Fruit fly (Drosophila melanogaster): ENCODE data around the gene Ref2.

Ref2 gene

dm6 chr2L:12644301-12644700 lies 1.9 kb downstream of the Ref2 start (continued):
- TF ChIP-seq CG10366 (GFP tag; IDR thresholded peaks at IDR 0.05) = peak; percentile 20; the same call in 1 of the 2 replicates
- TF ChIP-seq CG13424 (tag; optimal IDR thresholded peaks at IDR 0.05) = peak; percentile 45
- peak; percentile 14; the same call in 1 of the 2 replicates for TF ChIP-seq Adf1 (GFP tag; IDR thresholded peaks at IDR 0.05)
- no peak for TF ChIP-seq sqz (GFP tag; optimal IDR thresholded peaks at IDR 0.05)
- TF ChIP-seq CG10209 (GFP tag; optimal IDR thresholded peaks at IDR 0.05) = peak; percentile 31
- no peak for TF ChIP-seq Neu2 (GFP tag; optimal IDR thresholded peaks at IDR 0.05; ENCODE audit: borderline replicate concordance)
- TF ChIP-seq Oaz (GFP tag; IDR thresholded peaks at IDR 0.05) = peak; percentile 22; the same call in 1 of the 2 replicates
- TF ChIP-seq Meics (GFP tag; optimal IDR thresholded peaks at IDR 0.05) = peak; percentile 19
- no peak for TF ChIP-seq crp (GFP tag; optimal IDR thresholded peaks at IDR 0.05)
- peak; percentile 20 for TF ChIP-seq CG30403 (GFP tag; optimal IDR thresholded peaks at IDR 0.05)
- TF ChIP-seq otp (GFP tag; IDR thresholded peaks at IDR 0.05) = peak; percentile 35; the same call in 1 of the 3 replicates
- no peak for TF ChIP-seq CG31224 (GFP tag; IDR thresholded peaks at IDR 0.05)
- TF ChIP-seq CG18262 (tag; optimal IDR thresholded peaks at IDR 0.05) = peak; percentile 53
- no peak for TF ChIP-seq h (optimal IDR thresholded peaks at IDR 0.05)
- no peak for TF ChIP-seq CG13296 (GFP tag; optimal IDR thresholded peaks at IDR 0.05)
- TF ChIP-seq sd (tag; optimal IDR thresholded peaks at IDR 0.05) = no peak
- no peak for TF ChIP-seq hb (GFP tag; IDR thresholded peaks at IDR 0.05; ENCODE audit: partially characterized antibody)
- TF ChIP-seq Dfd (GFP tag; optimal IDR thresholded peaks at IDR 0.05) = no peak
- TF ChIP-seq bsh (GFP tag; optimal IDR thresholded peaks at IDR 0.05) = peak in 1 of 2 experiments; percentile 47
- no peak for TF ChIP-seq CG18011 (GFP tag; optimal IDR thresholded peaks at IDR 0.05)
- peak; percentile 54 for TF ChIP-seq Sox102F (GFP tag; optimal IDR thresholded peaks at IDR 0.05)
- TF ChIP-seq dmrt11E (tag; optimal IDR thresholded peaks at IDR 0.05) = peak; percentile 16
- peak in 1 of 2 experiments; percentile 13 for TF ChIP-seq dpn (GFP tag; optimal IDR thresholded peaks at IDR 0.05)
- peak; percentile 31; the same call in 1 of the 2 replicates for TF ChIP-seq GATAe (GFP tag; conservative IDR thresholded peaks at IDR 0.05)
- no peak for TF ChIP-seq peb (GFP tag; IDR thresholded peaks at IDR 0.05)
- TF ChIP-seq CG1602 (GFP tag; optimal IDR thresholded peaks at IDR 0.05) = no peak
- no peak for TF ChIP-seq CG18476 (GFP tag; optimal IDR thresholded peaks at IDR 0.05)
- no peak; the same call in 1 of the 2 replicates for TF ChIP-seq slbo (GFP tag; IDR thresholded peaks at IDR 0.05)
- TF ChIP-seq CG5180 (GFP tag; optimal IDR thresholded peaks at IDR 0.05) = no peak
- no peak for TF ChIP-seq CG1233 (GFP tag; optimal IDR thresholded peaks at IDR 0.05)
- TF ChIP-seq CG10147 (GFP tag; optimal IDR thresholded peaks at IDR 0.05) = peak; percentile 0
- TF ChIP-seq amos (GFP tag; IDR thresholded peaks at IDR 0.05; ENCODE audit: partially characterized antibody) = no peak
- TF ChIP-seq ken (GFP tag; IDR thresholded peaks at IDR 0.05) = no peak
- TF ChIP-seq unpg (GFP tag; optimal IDR thresholded peaks at IDR 0.05) = peak; percentile 51
- TF ChIP-seq CG17568 (GFP tag; optimal IDR thresholded peaks at IDR 0.05) = no peak
- TF ChIP-seq CG13123 (GFP tag; optimal IDR thresholded peaks at IDR 0.05) = no peak
- TF ChIP-seq Bdp1 (GFP tag; optimal IDR thresholded peaks at IDR 0.05) = no peak
- no peak for TF ChIP-seq CG4617 (GFP tag; optimal IDR thresholded peaks at IDR 0.05; ENCODE audit: borderline replicate concordance)
- TF ChIP-seq CG1792 (GFP tag; optimal IDR thresholded peaks at IDR 0.05) = no peak
- peak; percentile 38; the same call in 1 of the 2 replicates for TF ChIP-seq CG6689 (GFP tag; IDR thresholded peaks at IDR 0.05)
- no peak for TF ChIP-seq Fer2 (tag; optimal IDR thresholded peaks at IDR 0.05)
- TF ChIP-seq Blimp-1 (GFP tag; optimal IDR thresholded peaks at IDR 0.05) = peak; percentile 45
- TF ChIP-seq CG14710 (tag; optimal IDR thresholded peaks at IDR 0.05) = peak; percentile 19
- TF ChIP-seq CG17829 (tag; optimal IDR thresholded peaks at IDR 0.05) = no peak
- TF ChIP-seq PHDP (tag; optimal IDR thresholded peaks at IDR 0.05) = no peak
- TF ChIP-seq lab (GFP tag; optimal IDR thresholded peaks at IDR 0.05) = peak; percentile 57
- no peak for TF ChIP-seq Lpt (GFP tag; optimal IDR thresholded peaks at IDR 0.05)
- TF ChIP-seq CG43689 (GFP tag; IDR thresholded peaks at IDR 0.05) = no peak
- TF ChIP-seq CG31365 (tag; optimal IDR thresholded peaks at IDR 0.05) = no peak
- TF ChIP-seq Fer3 (tag; optimal IDR thresholded peaks at IDR 0.05) = peak; percentile 52

Data from whole organism, embryonic.